Fruit fly (Drosophila melanogaster) whole organism, prepupa: Measurements from ENCODE around the gene pad.

Experiments used
- Blimp-1 ChIP-seq: fragments of 200-800 bp; sonication (Bioruptor generic); optimal IDR thresholded peaks from 3 replicates; lab custom pipeline; 2017; ENCODE audit warnings: missing biosample characterization, missing genetic modification characterization, mild to moderate bottlenecking, moderate library complexity, missing genetic modification reagents
- CG10669 ChIP-seq: fragments of 200-800 bp; sonication (Bioruptor generic); optimal IDR thresholded peaks from 3 replicates; lab custom pipeline; 2018; ENCODE audit warnings: missing biosample characterization, mild to moderate bottlenecking, missing genetic modification characterization, moderate library complexity
- CG11294 ChIP-seq: fragments of 200-800 bp; sonication (Bioruptor generic); IDR thresholded peaks from 2 replicates; pipeline ENCODE4 v1.3.6; 2022; ENCODE audit warnings: missing biosample characterization, missing genetic modification characterization
- CG11902 ChIP-seq: fragments of 200-800 bp; sonication (Bioruptor generic); optimal IDR thresholded peaks from 3 replicates; lab custom pipeline; 2016; ENCODE audit warnings: missing biosample characterization, missing genetic modification characterization
- CG15336 ChIP-seq: fragments of 200-800 bp; sonication (Bioruptor generic); IDR thresholded peaks from 2 replicates; pipeline ENCODE4 v1.3.6; 2022; ENCODE audit warnings: missing biosample characterization, missing genetic modification characterization
- CG16779 ChIP-seq: fragments of 200-800 bp; sonication (Bioruptor generic); optimal IDR thresholded peaks from 3 replicates; lab custom pipeline; 2017; ENCODE audit warnings: missing biosample characterization, mild to moderate bottlenecking, missing genetic modification characterization
- CG3032 ChIP-seq: fragments of 200-800 bp; optimal IDR thresholded peaks from 2 replicates; lab custom pipeline; 2019; ENCODE audit warnings: missing biosample characterization, mild to moderate bottlenecking, missing genetic modification characterization, moderate library complexity
- CG31627 ChIP-seq: fragments of 200-800 bp; sonication (Bioruptor generic); optimal IDR thresholded peaks from 3 replicates; lab custom pipeline; 2016; ENCODE audit warnings: missing biosample characterization, missing genetic modification characterization
- CG32006 ChIP-seq: fragments of 200-800 bp; sonication (Bioruptor generic); optimal IDR thresholded peaks from 3 replicates; lab custom pipeline; 2017; ENCODE audit warnings: missing biosample characterization, mild to moderate bottlenecking, missing genetic modification characterization
- CG34406 ChIP-seq: fragments of 200-800 bp; sonication (Bioruptor generic); optimal IDR thresholded peaks from 3 replicates; lab custom pipeline; 2016; ENCODE audit warnings: missing biosample characterization, missing genetic modification characterization
- CG3919 ChIP-seq: fragments of 200-800 bp; sonication (Bioruptor generic); optimal IDR thresholded peaks from 3 replicates; lab custom pipeline; 2016; ENCODE audit warnings: missing biosample characterization, missing genetic modification characterization
- CG4318 ChIP-seq: fragments of 200-800 bp; sonication (Bioruptor generic); optimal IDR thresholded peaks from 3 replicates; lab custom pipeline; 2017; ENCODE audit warnings: missing biosample characterization, mild to moderate bottlenecking, missing genetic modification characterization
- CG6163 ChIP-seq: fragments of 200-800 bp; sonication (Bioruptor generic); IDR thresholded peaks from 3 replicates; pipeline ENCODE4 v1.3.6; 2022; ENCODE audit warnings: missing biosample characterization, missing genetic modification characterization
- CG6276 ChIP-seq: fragments of 200-800 bp; sonication (Bioruptor generic); optimal IDR thresholded peaks from 2 replicates; lab custom pipeline; 2017; ENCODE audit warnings: missing biosample characterization, mild to moderate bottlenecking, missing genetic modification characterization
- CG6792 ChIP-seq: fragments of 200-800 bp; sonication (Bioruptor generic); optimal IDR thresholded peaks from 3 replicates; lab custom pipeline; 2016; ENCODE audit warnings: missing biosample characterization, missing genetic modification characterization
- CG6808 ChIP-seq: fragments of 200-800 bp; sonication (Bioruptor generic); optimal IDR thresholded peaks from 3 replicates; lab custom pipeline; 2017; ENCODE audit warnings: missing biosample characterization, missing genetic modification characterization, mild to moderate bottlenecking, moderate library complexity, missing genetic modification reagents
- CG6854 ChIP-seq: fragments of 200-800 bp; sonication (Bioruptor generic); optimal IDR thresholded peaks from 2 replicates; lab custom pipeline; 2017; ENCODE audit warnings: missing biosample characterization, mild to moderate bottlenecking, missing genetic modification characterization
- CG8119 ChIP-seq: fragments of 200-800 bp; sonication (Bioruptor generic); IDR thresholded peaks from 3 replicates; pipeline ENCODE4 v1.3.6; 2022; ENCODE audit warnings: missing biosample characterization, missing genetic modification characterization
- CG8319 ChIP-seq: fragments of 200-800 bp; sonication (Bioruptor generic); optimal IDR thresholded peaks from 3 replicates; lab custom pipeline; 2016; ENCODE audit warnings: missing biosample characterization, missing genetic modification characterization
- CG8632 ChIP-seq: fragments of 200-800 bp; sonication (Bioruptor generic); optimal IDR thresholded peaks from 3 replicates; lab custom pipeline; 2016; ENCODE audit warnings: missing biosample characterization, missing genetic modification characterization
- Eip78C ChIP-seq: fragments of 200-800 bp; sonication (Bioruptor generic); peaks from one replicate; lab custom pipeline; 2016; ENCODE audit warnings: missing biosample characterization, missing genetic modification characterization
- Eip93F ChIP-seq: fragments of 200-800 bp; sonication (Bioruptor generic); optimal IDR thresholded peaks from 2 replicates; lab custom pipeline; 2016; ENCODE audit warnings: missing biosample characterization, mild to moderate bottlenecking, missing genetic modification characterization
- Ets21C ChIP-seq: fragments of 200-800 bp; sonication (Bioruptor generic); optimal IDR thresholded peaks from 3 replicates; lab custom pipeline; 2016; ENCODE audit warnings: missing biosample characterization, missing genetic modification characterization
- Ets96B ChIP-seq: fragments of 200-800 bp; optimal IDR thresholded peaks from 2 replicates; lab custom pipeline; 2019; ENCODE audit warnings: missing biosample characterization, mild to moderate bottlenecking, missing genetic modification characterization, moderate library complexity
- Gug ChIP-seq: fragments of 200-800 bp; sonication (Bioruptor generic); IDR thresholded peaks from 2 replicates; pipeline ENCODE4 v1.3.6; 2022; ENCODE audit warnings: missing biosample characterization, missing genetic modification characterization
- Hr38 ChIP-seq: sonication (Bioruptor generic); optimal IDR thresholded peaks from 2 replicates; lab custom pipeline; 2016; ENCODE audit warnings: missing biosample characterization, missing genetic modification characterization
- Hr4 ChIP-seq: fragments of 200-800 bp; sonication (Bioruptor generic); optimal IDR thresholded peaks from 3 replicates; lab custom pipeline; 2016; ENCODE audit warnings: missing biosample characterization, missing genetic modification characterization
- Lpt ChIP-seq: fragments of 200-800 bp; sonication (Bioruptor generic); optimal IDR thresholded peaks from 3 replicates; lab custom pipeline; 2016; ENCODE audit warnings: missing biosample characterization, missing genetic modification characterization
- Met ChIP-seq: fragments of 200-800 bp; sonication (Bioruptor generic); optimal IDR thresholded peaks from 3 replicates; lab custom pipeline; 2016; ENCODE audit warnings: missing biosample characterization, missing genetic modification characterization
- OdsH ChIP-seq: fragments of 200-800 bp; sonication (Bioruptor generic); optimal IDR thresholded peaks from 3 replicates; lab custom pipeline; 2016; ENCODE audit warnings: missing biosample characterization, missing genetic modification characterization
- Smox ChIP-seq: fragments of 200-800 bp; sonication (Bioruptor generic); optimal IDR thresholded peaks from 3 replicates; lab custom pipeline; 2016; ENCODE audit warnings: missing biosample characterization, missing genetic modification characterization
- Sox102F ChIP-seq: fragments of 200-800 bp; sonication (Bioruptor generic); optimal IDR thresholded peaks from 2 replicates; lab custom pipeline; 2016; ENCODE audit warnings: missing biosample characterization, mild to moderate bottlenecking, missing genetic modification characterization
- Sox14 ChIP-seq: fragments of 200-800 bp; sonication (Bioruptor generic); optimal IDR thresholded peaks from 3 replicates; lab custom pipeline; 2016; ENCODE audit warnings: missing biosample characterization, missing genetic modification characterization
- achi ChIP-seq: fragments of 200-800 bp; sonication (Bioruptor generic); optimal IDR thresholded peaks from 3 replicates; lab custom pipeline; 2016; ENCODE audit warnings: missing biosample characterization, missing genetic modification characterization
- acj6 ChIP-seq: fragments of 200-800 bp; sonication (Bioruptor generic); optimal IDR thresholded peaks from 3 replicates; lab custom pipeline; 2016; ENCODE audit warnings: missing biosample characterization, missing genetic modification characterization
- cyc ChIP-seq: fragments of 200-800 bp; sonication (Bioruptor generic); optimal IDR thresholded peaks from 3 replicates; lab custom pipeline; 2016; ENCODE audit warnings: missing biosample characterization, missing genetic modification characterization
- dac ChIP-seq: fragments of 200-800 bp; sonication (Bioruptor generic); optimal IDR thresholded peaks from 2 replicates; lab custom pipeline; 2017; ENCODE audit warnings: missing biosample characterization, mild to moderate bottlenecking, missing genetic modification characterization
- dsx ChIP-seq: fragments of 200-800 bp; optimal IDR thresholded peaks from 3 replicates; lab custom pipeline; 2019; ENCODE audit warnings: missing biosample characterization, mild to moderate bottlenecking, missing genetic modification characterization, moderate library complexity; ENCODE audit not compliant: poor library complexity, severe bottlenecking
- eg ChIP-seq: fragments of 200-800 bp; sonication (Bioruptor generic); IDR thresholded peaks from 3 replicates; pipeline ENCODE4 v1.3.6; 2022; ENCODE audit warnings: missing biosample characterization, missing genetic modification characterization
- esn ChIP-seq: fragments of 200-800 bp; sonication (Bioruptor generic); optimal IDR thresholded peaks from 2 replicates; lab custom pipeline; 2016; ENCODE audit warnings: missing biosample characterization, mild to moderate bottlenecking, missing genetic modification characterization, moderate library complexity
- fd59A ChIP-seq: fragments of 200-800 bp; sonication (Bioruptor generic); optimal IDR thresholded peaks from 2 replicates; lab custom pipeline; 2017; ENCODE audit warnings: missing biosample characterization, mild to moderate bottlenecking, missing genetic modification characterization, missing genetic modification reagents
- fkh ChIP-seq: fragments of 200-800 bp; sonication (Bioruptor generic); optimal IDR thresholded peaks from 3 replicates; lab custom pipeline; 2017; ENCODE audit warnings: missing biosample characterization, mild to moderate bottlenecking, missing genetic modification characterization, moderate library complexity
- lz ChIP-seq: fragments of 200-800 bp; sonication (Bioruptor generic); optimal IDR thresholded peaks from 3 replicates; lab custom pipeline; 2016; ENCODE audit warnings: missing biosample characterization, missing genetic modification characterization
- pdm3 ChIP-seq: fragments of 200-800 bp; sonication (Bioruptor generic); optimal IDR thresholded peaks from 3 replicates; lab custom pipeline; 2016; ENCODE audit warnings: missing biosample characterization, missing genetic modification characterization
- ss ChIP-seq, 2 experiments: fragments of 200-800 bp; sonication (Bioruptor generic); optimal IDR thresholded peaks; 2 replicates in 1 of 2; 3 replicates in 1 of 2; lab custom pipeline; 2017 to 2018; ENCODE audit warnings: mild to moderate bottlenecking in 2 of 2, missing biosample characterization in 2 of 2, missing genetic modification characterization in 2 of 2, moderate library complexity in 1 of 2
- svp ChIP-seq: fragments of 200-800 bp; sonication (Bioruptor generic); peaks from one replicate; lab custom pipeline; 2016; ENCODE audit warnings: missing biosample characterization, missing genetic modification characterization
- topi ChIP-seq: fragments of 200-800 bp; sonication (Bioruptor generic); optimal IDR thresholded peaks from 3 replicates; lab custom pipeline; 2016; ENCODE audit warnings: missing biosample characterization, missing genetic modification characterization
- vri ChIP-seq: fragments of 200-800 bp; sonication (Bioruptor generic); optimal IDR thresholded peaks from 3 replicates; lab custom pipeline; 2016; ENCODE audit warnings: missing biosample characterization, mild to moderate bottlenecking, missing genetic modification characterization

Gene pad

dm6 chr3R:16336327-16337052, 5.6 kb upstream of the pad start (continued):
- peak; percentile 62 for TF ChIP-seq lz
- TF ChIP-seq Eip78C (GFP tag; lab: Kevin White, UChicago) = peak; percentile 94
- TF ChIP-seq CG31627 (GFP tag; lab: Kevin White, UChicago) = peak; percentile 46
- peak; percentile 90 for TF ChIP-seq CG32006 (GFP tag; lab: Kevin White, UChicago)
- TF ChIP-seq CG3919 = peak; percentile 18
- TF ChIP-seq dac (GFP tag; lab: Kevin White, UChicago) = peak; percentile 77
- TF ChIP-seq Met (GFP tag; lab: Kevin White, UChicago) = peak; percentile 70
- TF ChIP-seq cyc (GFP tag; lab: Kevin White, UChicago) = peak; percentile 39
- TF ChIP-seq CG11294 = no peak
- TF ChIP-seq CG16779 (tag; lab: Kevin White, UChicago) = no peak
- peak; percentile 34 for TF ChIP-seq Ets21C (GFP tag; lab: Kevin White, UChicago)
- peak; percentile 71 for TF ChIP-seq CG6276
- TF ChIP-seq pdm3 (GFP tag; lab: Kevin White, UChicago) = peak; percentile 53

- TF ChIP-seq CG6854 = no peak
- peak; percentile 54 for TF ChIP-seq CG6792 (GFP tag; lab: Kevin White, UChicago)
- TF ChIP-seq achi (GFP tag; lab: Kevin White, UChicago) = peak; percentile 69
- TF ChIP-seq CG15336 (GFP tag; lab: Robert Waterston, UW) = peak; percentile 59; the same call in 1 of the 2 replicates
- peak; percentile 33 for TF ChIP-seq esn
- TF ChIP-seq Hr38 (GFP tag; lab: Kevin White, UChicago) = no peak
- peak; percentile 18 to 49 for TF ChIP-seq ss (GFP tag; optimal IDR thresholded peaks at IDR 0.05; lab: Kevin White, UChicago)
- TF ChIP-seq CG11902 (GFP tag; lab: Kevin White, UChicago) = peak; percentile 17
- TF ChIP-seq cyc (GFP tag; lab: Kevin White, UChicago) = peak; percentile 12
- peak; percentile 29 for TF ChIP-seq fd59A (GFP tag; lab: Kevin White, UChicago)
- no peak for TF ChIP-seq dac (GFP tag; lab: Kevin White, UChicago)
- TF ChIP-seq Gug = peak; percentile 40
- peak; percentile 43 for TF ChIP-seq CG10669 (GFP tag; lab: Kevin White, UChicago)
- TF ChIP-seq Blimp-1 (GFP tag; lab: Kevin White, UChicago) = no peak
- no peak for TF ChIP-seq CG8319 (GFP tag; lab: Kevin White, UChicago)
- TF ChIP-seq eg (GFP tag; lab: Robert Waterston, UW) = 0 out of 3 replicates have a peak, but pooled peaks have one; percentile 49
- peak; percentile 2 for TF ChIP-seq Lpt (GFP tag; lab: Kevin White, UChicago)
- TF ChIP-seq CG3032 (tag; lab: Kevin White, UChicago) = peak; percentile 46
- peak; percentile 4 for TF ChIP-seq CG8632 (GFP tag; lab: Kevin White, UChicago)
- no peak for TF ChIP-seq CG4318
- TF ChIP-seq CG3919 = peak; percentile 74
- no peak for TF ChIP-seq fkh (GFP tag; lab: Kevin White, UChicago)
- peak; percentile 63 for TF ChIP-seq Ets96B (tag; lab: Kevin White, UChicago)
- TF ChIP-seq CG32006 (GFP tag; lab: Kevin White, UChicago) = peak; percentile 60
- peak; percentile 24 for TF ChIP-seq CG6808 (GFP tag; lab: Kevin White, UChicago)
- TF ChIP-seq dsx (GFP tag; lab: Kevin White, UChicago) = peak; percentile 75
- TF ChIP-seq Eip93F (GFP tag; lab: Kevin White, UChicago) = no peak
- peak; percentile 75 for TF ChIP-seq CG6163 (GFP tag; lab: Robert Waterston, UW)
- TF ChIP-seq Sox14 = peak; percentile 67
- TF ChIP-seq pdm3 (GFP tag; lab: Kevin White, UChicago) = peak; percentile 66
- TF ChIP-seq OdsH (GFP tag; lab: Kevin White, UChicago) = peak; percentile 66
- peak; percentile 36 for TF ChIP-seq CG34406 (GFP tag; lab: Kevin White, UChicago)
- peak; percentile 10 for TF ChIP-seq Smox (GFP tag; lab: Kevin White, UChicago)
- TF ChIP-seq CG31627 (GFP tag; lab: Kevin White, UChicago) = peak; percentile 14
- TF ChIP-seq acj6 (GFP tag; lab: Kevin White, UChicago) = peak; percentile 60
- peak; percentile 45 for TF ChIP-seq Sox102F (GFP tag; lab: Kevin White, UChicago)
- peak; percentile 39 for TF ChIP-seq topi (GFP tag; lab: Kevin White, UChicago)
- TF ChIP-seq vri (GFP tag; lab: Kevin White, UChicago) = no peak
- peak; percentile 58 for TF ChIP-seq Hr4 (GFP tag; lab: Kevin White, UChicago)
- peak; percentile 76 for TF ChIP-seq svp (GFP tag; lab: Kevin White, UChicago)
- peak; percentile 33; the same call in 1 of the 3 replicates for TF ChIP-seq CG8119 (GFP tag; lab: Robert Waterston, UW)
- no peak for TF ChIP-seq CG6276
Measured at dm6 chr3R:16337053-16337385, 5.1 kb upstream of the pad start.
